Worm (Caenorhabditis elegans) whole organism, midembryonic: ENCODE measurements around the gene fbxb-63.

ENCODE experiments used
- T22C8.4 ChIP-seq: fragments of 200-800 bp; sonication (Bioruptor generic); IDR thresholded peaks from 2 replicates; pipeline ENCODE4 v1.3.6; 2022; ENCODE audit warnings: missing genetic modification characterization, missing compliant biosample characterization
- cog-1 ChIP-seq: sonication (generic microtip); optimal IDR thresholded peaks from 2 replicates; lab custom pipeline; 2016; ENCODE audit warnings: missing genetic modification characterization, missing compliant biosample characterization
- flt-1 ChIP-seq: fragments of 200-800 bp; sonication (Bioruptor generic); IDR thresholded peaks from 2 replicates; pipeline ENCODE4 v1.3.6; 2022; ENCODE audit warnings: missing genetic modification characterization, missing compliant biosample characterization
- klf-2 ChIP-seq: fragments of 200-800 bp; sonication (Bioruptor generic); conservative IDR thresholded peaks from 2 replicates; pipeline ENCODE4 v1.3.6; 2022; ENCODE audit warnings: missing genetic modification reagents, missing genetic modification characterization, missing compliant biosample characterization
- med-1 ChIP-seq: sonication (generic microtip); optimal IDR thresholded peaks from 2 replicates; lab custom pipeline; 2017; ENCODE audit warnings: missing genetic modification characterization, mild to moderate bottlenecking, missing compliant biosample characterization, antibody characterized with exemption, missing genetic modification reagents; ENCODE audit not compliant: insufficient read depth
- ref-1 ChIP-seq: fragments of 200-800 bp; sonication (Bioruptor generic); conservative IDR thresholded peaks from 2 replicates; pipeline ENCODE4 v1.3.6; 2022; ENCODE audit warnings: missing genetic modification reagents, missing genetic modification characterization, missing compliant biosample characterization
- tab-1 ChIP-seq: fragments of 200-800 bp; sonication (Bioruptor generic); IDR thresholded peaks from 2 replicates; pipeline ENCODE4 v1.3.6; 2022; ENCODE audit warnings: missing genetic modification characterization, missing compliant biosample characterization
- ztf-29 ChIP-seq: fragments of 200-800 bp; sonication (Bioruptor generic); IDR thresholded peaks from 2 replicates; pipeline ENCODE4 v1.3.6; 2022; ENCODE audit warnings: missing genetic modification reagents, missing genetic modification characterization, missing compliant biosample characterization

fbxb-63 gene

DNA sequence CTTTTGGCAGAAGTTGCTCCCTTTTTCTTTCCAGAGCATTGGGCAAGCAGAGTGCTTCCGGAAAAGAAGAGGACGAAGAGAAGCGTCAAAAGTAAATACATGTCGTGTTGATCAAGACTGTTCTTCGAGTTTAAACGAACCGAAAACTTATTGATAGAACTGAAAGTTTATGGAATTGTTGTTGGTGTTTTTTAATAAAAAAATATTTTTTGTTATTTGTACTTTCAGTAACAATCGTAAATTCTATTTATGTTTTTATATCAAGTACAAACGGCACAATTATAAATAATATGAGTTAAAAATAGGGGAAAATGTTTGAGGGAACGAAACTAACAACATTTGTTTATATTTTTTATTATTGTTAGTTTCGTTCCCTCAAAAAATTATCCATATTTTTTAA, 45.9 kb downstream of the fbxb-63 start, which contains the start of gene F21D9.3:
Gene F21D9.3, minus strand, starts transcription at position 101 of the 400 bp plus-strand sequence.
- no peak for TF ChIP-seq cog-1 (tag; lab: Kevin White, UChicago)
- TF ChIP-seq klf-2 (GFP tag; lab: Robert Waterston, UW) = no peak

DNA sequence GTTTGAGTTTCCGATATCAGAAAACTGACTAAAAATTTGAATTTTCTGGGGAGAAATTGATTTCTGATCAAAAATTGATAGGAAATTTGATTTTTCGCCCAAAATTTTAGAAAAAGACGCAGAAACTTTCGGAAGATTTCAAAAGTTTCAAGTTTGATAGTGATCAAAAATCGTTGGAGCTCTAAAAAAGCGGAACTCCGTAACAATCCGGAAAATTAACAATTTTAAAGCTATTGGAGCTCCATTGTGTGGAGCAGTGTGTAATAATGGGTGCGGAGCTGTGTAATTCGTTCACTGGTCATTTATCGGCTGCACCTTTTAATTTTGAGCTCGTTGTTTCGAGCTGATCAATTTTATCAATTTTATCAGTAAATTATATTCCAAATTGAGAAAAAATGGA, 50.0 kb downstream of the fbxb-63 start, which contains the start of gene F21D9.4:
Gene F21D9.4, plus strand, starts transcription at position 301 of the 400 bp plus-strand sequence.
- TF ChIP-seq cog-1 (tag; lab: Kevin White, UChicago) (no peak), T22C8.4 (GFP tag; lab: Robert Waterston, UW) (no peak), flt-1 (GFP tag; lab: Robert Waterston, UW) (no peak), med-1 (GFP tag; lab: Kevin White, UChicago) (no peak), ztf-29 (no peak), ref-1 (no peak), tab-1 (GFP tag; lab: Robert Waterston, UW) (no peak), klf-2 (GFP tag; lab: Robert Waterston, UW) (no peak)
